Worm (Caenorhabditis elegans): ENCODE measurements around the gene T01B7.9.

DNA sequence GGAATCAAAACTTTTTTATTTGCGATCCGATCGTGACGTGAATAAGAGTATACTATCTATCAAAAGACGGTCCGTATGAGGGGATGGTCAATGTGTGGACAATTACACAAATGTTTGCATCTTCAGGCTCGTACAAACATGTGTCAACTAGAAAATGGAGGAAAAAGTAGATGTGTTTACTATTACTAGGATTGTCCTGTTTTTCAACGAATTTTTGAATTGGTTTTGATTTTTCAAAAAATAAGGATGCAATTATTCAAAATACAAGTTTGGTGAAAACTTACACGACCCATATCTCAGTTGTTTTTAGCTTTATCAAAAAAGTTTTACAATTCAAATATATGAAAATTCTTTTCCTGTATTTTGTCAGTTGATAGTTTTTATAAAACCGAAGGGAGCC is 28.7 kb upstream of the T01B7.9 start, which contains the start of gene K08F8.7:
- TF ChIP-seq skn-1 (tag; optimal IDR thresholded peaks at IDR 0.05): no peak
- TF ChIP-seq jun-1 (tag; optimal IDR thresholded peaks at IDR 0.05): no peak
- no peak for TF ChIP-seq nhr-11 (tag; optimal IDR thresholded peaks at IDR 0.05)
- no peak for TF ChIP-seq unc-39 (tag; optimal IDR thresholded peaks at IDR 0.05)
- TF ChIP-seq pqm-1 (tag; optimal IDR thresholded peaks at IDR 0.05): no peak
- TF ChIP-seq nhr-28 (tag; optimal IDR thresholded peaks at IDR 0.05): no peak
- TF ChIP-seq fos-1 (tag; optimal IDR thresholded peaks at IDR 0.05): no peak
- no peak for TF ChIP-seq elt-3 (tag; optimal IDR thresholded peaks at IDR 0.05)
